Fruit fly (Drosophila melanogaster) whole organism, embryonic: Measurements from ENCODE around the gene CG12106.

Source experiments
- Ada2b ChIP-seq: fragments of 200-800 bp; sonication (Bioruptor generic); IDR thresholded peaks from 2 replicates; pipeline ENCODE4 v1.3.6; 2022; ENCODE audit warnings: missing biosample characterization, missing genetic modification characterization
- CG10366 ChIP-seq: fragments of 200-800 bp; sonication (Bioruptor generic); IDR thresholded peaks from 2 replicates; pipeline ENCODE4 v1.3.6; 2022; ENCODE audit warnings: missing biosample characterization, missing genetic modification characterization
- CG10654 ChIP-seq: fragments of 200-800 bp; sonication (Bioruptor generic); optimal IDR thresholded peaks from 2 replicates; lab custom pipeline; 2016; ENCODE audit warnings: missing biosample characterization, missing genetic modification characterization
- CG12219 ChIP-seq: fragments of 200-800 bp; sonication (Bioruptor generic); optimal IDR thresholded peaks from 3 replicates; lab custom pipeline; 2018; ENCODE audit warnings: missing biosample characterization, mild to moderate bottlenecking, missing genetic modification characterization
- CG12236 ChIP-seq: fragments of 200-800 bp; sonication (Bioruptor generic); optimal IDR thresholded peaks from 2 replicates; lab custom pipeline; 2016; ENCODE audit warnings: missing biosample characterization, missing genetic modification characterization
- CG14860 ChIP-seq: fragments of 200-800 bp; sonication (Bioruptor generic); IDR thresholded peaks from 3 replicates; pipeline ENCODE4 v1.3.6; 2022; ENCODE audit warnings: missing biosample characterization, missing genetic modification characterization; ENCODE audit not compliant: partially characterized antibody
- CG15479 ChIP-seq: fragments of 200-800 bp; sonication (Bioruptor generic); optimal IDR thresholded peaks from 3 replicates; lab custom pipeline; 2019; ENCODE audit warnings: missing biosample characterization, mild to moderate bottlenecking, missing genetic modification characterization, moderate library complexity
- CG17186 ChIP-seq: fragments of 200-800 bp; sonication (Bioruptor generic); optimal IDR thresholded peaks from 3 replicates; lab custom pipeline; 2017; ENCODE audit warnings: missing biosample characterization, missing genetic modification reagents, missing genetic modification characterization
- CG17361 ChIP-seq: fragments of 200-800 bp; sonication (Bioruptor generic); IDR thresholded peaks from 3 replicates; pipeline ENCODE4 v1.3.6; 2022; ENCODE audit warnings: missing biosample characterization, missing genetic modification characterization
- CG2116 ChIP-seq: fragments of 200-800 bp; sonication (Bioruptor generic); optimal IDR thresholded peaks from 3 replicates; lab custom pipeline; 2018; ENCODE audit warnings: missing biosample characterization, mild to moderate bottlenecking, missing genetic modification characterization
- CG31365 ChIP-seq: fragments of 200-800 bp; sonication (Bioruptor generic); optimal IDR thresholded peaks from 2 replicates; lab custom pipeline; 2018; ENCODE audit warnings: missing biosample characterization, mild to moderate bottlenecking, missing genetic modification characterization
- CG4617 ChIP-seq: fragments of 200-800 bp; sonication (Bioruptor generic); optimal IDR thresholded peaks from 3 replicates; lab custom pipeline; 2016; ENCODE audit warnings: missing biosample characterization, missing genetic modification characterization, borderline replicate concordance
- CG4820 ChIP-seq: fragments of 200-800 bp; sonication (Bioruptor generic); optimal IDR thresholded peaks from 3 replicates; lab custom pipeline; 2016; ENCODE audit warnings: missing biosample characterization, missing genetic modification characterization
- CG6272 ChIP-seq: fragments of 200-800 bp; sonication (Bioruptor generic); IDR thresholded peaks from 2 replicates; pipeline ENCODE4 v1.3.6; 2022; ENCODE audit warnings: missing biosample characterization, missing genetic modification characterization
- CG6689 ChIP-seq: fragments of 200-800 bp; sonication (Bioruptor generic); IDR thresholded peaks from 2 replicates; pipeline ENCODE4 v1.3.6; 2022; ENCODE audit warnings: missing biosample characterization, missing genetic modification characterization
- CG7372 ChIP-seq: fragments of 200-800 bp; sonication (Bioruptor generic); IDR thresholded peaks from 2 replicates; pipeline ENCODE4 v1.3.6; 2022; ENCODE audit warnings: missing biosample characterization, missing genetic modification characterization
- Dp ChIP-seq: fragments of 200-800 bp; sonication (Bioruptor generic); optimal IDR thresholded peaks from 2 replicates; lab custom pipeline; 2018; ENCODE audit warnings: missing biosample characterization, mild to moderate bottlenecking, missing genetic modification characterization, moderate library complexity
- Ets65A ChIP-seq: fragments of 200-800 bp; sonication (Bioruptor generic); peaks from one replicate; lab custom pipeline; 2016; ENCODE audit warnings: missing biosample characterization, missing genetic modification characterization
- Fer3 ChIP-seq: fragments of 200-800 bp; sonication (Bioruptor generic); optimal IDR thresholded peaks from 2 replicates; lab custom pipeline; 2018; ENCODE audit warnings: missing biosample characterization, mild to moderate bottlenecking, missing genetic modification characterization, moderate library complexity
- HLH3B ChIP-seq: fragments of 200-800 bp; sonication (Bioruptor generic); IDR thresholded peaks from 2 replicates; pipeline ENCODE4 v1.3.6; 2022; ENCODE audit warnings: missing biosample characterization, missing genetic modification characterization
- HLH4C ChIP-seq: fragments of 200-800 bp; sonication (Bioruptor generic); IDR thresholded peaks from 3 replicates; pipeline ENCODE4 v1.3.6; 2022; ENCODE audit warnings: missing biosample characterization, missing genetic modification characterization; ENCODE audit not compliant: partially characterized antibody
- HmgZ ChIP-seq: fragments of 200-800 bp; sonication (Bioruptor generic); optimal IDR thresholded peaks from 2 replicates; lab custom pipeline; 2018; ENCODE audit warnings: missing biosample characterization, mild to moderate bottlenecking, missing genetic modification characterization
- Hr78 ChIP-seq, 2 experiments: fragments of 200-800 bp in 1 of 2; fragments of >200 bp in 1 of 2; sonication (Bioruptor generic) in 1 of 2; optimal IDR thresholded peaks; 2 replicates each; lab custom pipeline; 2017 to 2019; ENCODE audit warnings: missing biosample characterization in 2 of 2, missing genetic modification characterization in 2 of 2, mild to moderate bottlenecking in 1 of 2, moderate library complexity in 1 of 2
- Lim3 ChIP-seq: fragments of 200-800 bp; sonication (Bioruptor generic); IDR thresholded peaks from 2 replicates; pipeline ENCODE4 v1.3.6; 2022; ENCODE audit warnings: missing biosample characterization, missing genetic modification characterization
- NC2β ChIP-seq: fragments of 200-800 bp; sonication (Bioruptor generic); optimal IDR thresholded peaks from 2 replicates; lab custom pipeline; 2016; ENCODE audit warnings: missing biosample characterization, missing genetic modification characterization
- Nf-YC ChIP-seq: fragments of 200-800 bp; optimal IDR thresholded peaks from 3 replicates; lab custom pipeline; 2019; ENCODE audit warnings: missing biosample characterization, mild to moderate bottlenecking, missing genetic modification characterization, moderate library complexity
- Opbp ChIP-seq: fragments of 200-800 bp; sonication (Bioruptor generic); IDR thresholded peaks from 3 replicates; pipeline ENCODE4 v1.3.6; 2022; ENCODE audit warnings: missing biosample characterization, missing genetic modification characterization; ENCODE audit not compliant: partially characterized antibody
- Six4 ChIP-seq: fragments of 200-800 bp; sonication (Bioruptor generic); optimal IDR thresholded peaks from 2 replicates; lab custom pipeline; 2016; ENCODE audit warnings: missing biosample characterization, missing genetic modification characterization
- Sry-δ ChIP-seq: fragments of 200-800 bp; sonication (Bioruptor generic); optimal IDR thresholded peaks from 2 replicates; lab custom pipeline; 2016; ENCODE audit warnings: missing biosample characterization, missing genetic modification characterization
- Stat92E ChIP-seq, 3 experiments: fragments of >200 bp in 2 of 3; fragments of 200-800 bp in 1 of 3; sonication (Bioruptor generic) in 1 of 3; optimal IDR thresholded peaks; 2 replicates each; lab custom pipeline; 2017 to 2019; ENCODE audit warnings: missing biosample characterization in 3 of 3, missing genetic modification characterization in 3 of 3, mild to moderate bottlenecking in 1 of 3, moderate library complexity in 1 of 3
- Taf1 ChIP-seq: fragments of 200-800 bp; sonication (Bioruptor generic); IDR thresholded peaks from 2 replicates; pipeline ENCODE4 v1.3.6; 2022; ENCODE audit warnings: missing biosample characterization, missing genetic modification characterization
- ara ChIP-seq: fragments of 200-800 bp; sonication (Bioruptor generic); IDR thresholded peaks from 2 replicates; pipeline ENCODE4 v1.3.6; 2022; ENCODE audit warnings: missing biosample characterization, missing genetic modification characterization
- chif ChIP-seq, 2 experiments: fragments of 200-800 bp; sonication (Bioruptor generic); optimal IDR thresholded peaks; 3 replicates each; lab custom pipeline; 2016; ENCODE audit warnings: missing biosample characterization in 2 of 2, missing genetic modification characterization in 2 of 2
- chinmo ChIP-seq: fragments of 200-800 bp; sonication (Bioruptor generic); IDR thresholded peaks from 4 replicates; pipeline ENCODE4 v1.3.6; 2022; ENCODE audit warnings: missing biosample characterization, missing genetic modification characterization; ENCODE audit not compliant: partially characterized antibody
- chn ChIP-seq: fragments of 200-800 bp; sonication (Bioruptor generic); optimal IDR thresholded peaks from 2 replicates; lab custom pipeline; 2016; ENCODE audit warnings: missing biosample characterization, missing genetic modification characterization
- dysf ChIP-seq: fragments of 200-800 bp; sonication (Bioruptor generic); IDR thresholded peaks from 3 replicates; pipeline ENCODE4 v1.3.6; 2022; ENCODE audit warnings: missing biosample characterization, missing genetic modification characterization
- fd3F ChIP-seq: fragments of 200-800 bp; sonication (Bioruptor generic); optimal IDR thresholded peaks from 2 replicates; lab custom pipeline; 2018; ENCODE audit warnings: missing biosample characterization, mild to moderate bottlenecking, missing genetic modification characterization, moderate library complexity
- gfzf ChIP-seq: fragments of 200-800 bp; sonication (Bioruptor generic); optimal IDR thresholded peaks from 2 replicates; lab custom pipeline; 2016; ENCODE audit warnings: missing biosample characterization, mild to moderate bottlenecking, missing genetic modification characterization, moderate library complexity
- hb ChIP-seq: fragments of 200-800 bp; sonication (Bioruptor generic); IDR thresholded peaks from 3 replicates; pipeline ENCODE4 v1.3.6; 2022; ENCODE audit warnings: missing biosample characterization, missing genetic modification characterization; ENCODE audit not compliant: partially characterized antibody
- hbn ChIP-seq: fragments of 200-800 bp; sonication (Bioruptor generic); IDR thresholded peaks from 2 replicates; pipeline ENCODE4 v1.3.6; 2022; ENCODE audit warnings: missing biosample characterization, missing genetic modification characterization; ENCODE audit not compliant: partially characterized antibody
- ken ChIP-seq: fragments of 200-800 bp; sonication (Bioruptor generic); IDR thresholded peaks from 3 replicates; pipeline ENCODE4 v1.3.6; 2022; ENCODE audit warnings: missing biosample characterization, missing genetic modification characterization
- nau ChIP-seq: fragments of 200-800 bp; sonication (Bioruptor generic); optimal IDR thresholded peaks from 3 replicates; lab custom pipeline; 2017; ENCODE audit warnings: missing biosample characterization, mild to moderate bottlenecking, missing genetic modification characterization, missing genetic modification reagents
- oc ChIP-seq: fragments of 200-800 bp; sonication (Bioruptor generic); optimal IDR thresholded peaks from 2 replicates; lab custom pipeline; 2018; ENCODE audit warnings: missing biosample characterization, mild to moderate bottlenecking, missing genetic modification characterization, moderate library complexity
- org-1 ChIP-seq: fragments of 200-800 bp; sonication (Bioruptor generic); optimal IDR thresholded peaks from 2 replicates; lab custom pipeline; 2017; ENCODE audit warnings: missing biosample characterization, missing genetic modification characterization
- phol ChIP-seq: fragments of 200-800 bp; sonication (Bioruptor generic); optimal IDR thresholded peaks from 3 replicates; lab custom pipeline; 2018; ENCODE audit warnings: missing biosample characterization, mild to moderate bottlenecking, missing genetic modification characterization, moderate library complexity
- psq ChIP-seq: fragments of 200-800 bp; sonication (Bioruptor generic); optimal IDR thresholded peaks from 2 replicates; lab custom pipeline; 2017; ENCODE audit warnings: missing biosample characterization, missing genetic modification characterization
- pum ChIP-seq: fragments of 200-800 bp; sonication (Bioruptor generic); optimal IDR thresholded peaks from 2 replicates; lab custom pipeline; 2016; ENCODE audit warnings: missing biosample characterization, missing genetic modification characterization
- shn ChIP-seq: fragments of 200-800 bp; sonication (Bioruptor generic); optimal IDR thresholded peaks from 3 replicates; lab custom pipeline; 2016; ENCODE audit warnings: missing biosample characterization, missing genetic modification characterization
- slou ChIP-seq: fragments of 200-800 bp; sonication (Bioruptor generic); optimal IDR thresholded peaks from 3 replicates; lab custom pipeline; 2016; ENCODE audit warnings: missing biosample characterization, missing genetic modification characterization
- tx ChIP-seq: fragments of 200-800 bp; sonication (Bioruptor generic); optimal IDR thresholded peaks from 2 replicates; lab custom pipeline; 2016; ENCODE audit warnings: missing biosample characterization, missing genetic modification characterization
- vfl ChIP-seq: fragments of 200-800 bp; sonication (Bioruptor generic); optimal IDR thresholded peaks from 2 replicates; lab custom pipeline; 2016; ENCODE audit warnings: missing biosample characterization, missing genetic modification characterization
- yki ChIP-seq: fragments of >200 bp; optimal IDR thresholded peaks from 3 replicates; lab custom pipeline; 2018

The CG12106 gene

dm6 chrX:9161912-9162311 is 31.8 kb upstream of the CG12106 start, which contains the start of the genes Zpr1 and CG44532 (continued):
- TF ChIP-seq CG15479 (GFP tag; lab: Kevin White, UChicago) (no peak), HLH4C (GFP tag; lab: Robert Waterston, UW) (peak; percentile 64; the same call in 2 of the 3 replicates), Lim3 (GFP tag; lab: Robert Waterston, UW) (no peak), CG17186 (GFP tag; lab: Kevin White, UChicago) (peak; percentile 39), CG6689 (GFP tag; lab: Robert Waterston, UW) (no peak), CG10366 (no peak), CG12236 (no peak), HmgZ (tag; lab: Kevin White, UChicago) (peak; percentile 25), shn (no peak), Taf1 (GFP tag; lab: Robert Waterston, UW) (no peak), phol (no peak), CG7372 (GFP tag; lab: Robert Waterston, UW) (no peak), CG6272 (GFP tag; lab: Robert Waterston, UW) (no peak), HLH3B (GFP tag; lab: Robert Waterston, UW) (no peak), yki (lab: Kevin White, UChicago) (no peak), ara (no peak), slou (no peak), CG17361 (GFP tag; lab: Robert Waterston, UW) (no peak), hbn (GFP tag; lab: Robert Waterston, UW) (peak; percentile 49), CG4617 (GFP tag; lab: Kevin White, UChicago) (peak; percentile 21), CG4820 (no peak), CG2116 (GFP tag; lab: Kevin White, UChicago) (no peak), nau (GFP tag; lab: Kevin White, UChicago) (no peak), oc (no peak), org-1 (GFP tag; lab: Kevin White, UChicago) (no peak), tx (GFP tag; lab: Kevin White, UChicago) (no peak), Stat92E (GFP tag; optimal IDR thresholded peaks at IDR 0.05; lab: Kevin White, UChicago) (no peak), Sry-δ (GFP tag; lab: Kevin White, UChicago) (peak; percentile 67), chn (GFP tag; lab: Kevin White, UChicago) (no peak), Six4 (GFP tag; lab: Kevin White, UChicago) (no peak), vfl (GFP tag; lab: Kevin White, UChicago) (no peak), CG14860 (GFP tag; lab: Robert Waterston, UW) (peak; percentile 59), CG12219 (no peak), ken (GFP tag; lab: Robert Waterston, UW) (no peak), CG10654 (GFP tag; lab: Kevin White, UChicago) (no peak), dysf (GFP tag; lab: Robert Waterston, UW) (no peak), chif (GFP tag; optimal IDR thresholded peaks at IDR 0.05; lab: Kevin White, UChicago) (no peak), NC2β (GFP tag; lab: Kevin White, UChicago) (no peak), Ada2b (no peak), Opbp (GFP tag; lab: Robert Waterston, UW) (peak; percentile 74), Hr78 (GFP tag; optimal IDR thresholded peaks at IDR 0.05; lab: Kevin White, UChicago) (no peak), Nf-YC (tag; lab: Kevin White, UChicago) (no peak), hb (GFP tag; lab: Robert Waterston, UW) (0 out of 3 replicates have a peak, but pooled peaks have one; percentile 17), Dp (GFP tag; lab: Kevin White, UChicago) (peak; percentile 60), CG31365 (tag; lab: Kevin White, UChicago) (no peak), chinmo (0 out of 4 replicates have a peak, but pooled peaks have one; percentile 64), Fer3 (tag; lab: Kevin White, UChicago) (no peak), gfzf (GFP tag; lab: Kevin White, UChicago) (peak; percentile 70), fd3F (GFP tag; lab: Kevin White, UChicago) (no peak), Ets65A (GFP tag; lab: Kevin White, UChicago) (no peak), psq (GFP tag; lab: Kevin White, UChicago) (no peak), pum (GFP tag; lab: Kevin White, UChicago) (no peak)
